Worm (Caenorhabditis elegans) whole organism, mixed stage, embryonic: ENCODE results near the gene rgs-5.

Experiments used
- ceh-39 ChIP-seq: fragments of 150-350 bp; optimal IDR thresholded peaks from 2 replicates; lab custom pipeline; 2014; ENCODE audit warnings: missing biosample characterization, missing genetic modification characterization
- ces-1 ChIP-seq: fragments of 150-350 bp; optimal IDR thresholded peaks from 2 replicates; lab custom pipeline; 2014; ENCODE audit warnings: missing biosample characterization, missing genetic modification reagents, missing genetic modification characterization
- elt-1 ChIP-seq: sonication (generic microtip); optimal IDR thresholded peaks from 2 replicates; lab custom pipeline; 2017; ENCODE audit warnings: missing genetic modification characterization, mild to moderate bottlenecking, missing compliant biosample characterization, antibody characterized with exemption, moderate library complexity, borderline replicate concordance; ENCODE audit not compliant: insufficient read depth
- elt-3 ChIP-seq: fragments of 150-350 bp; optimal IDR thresholded peaks from 2 replicates; lab custom pipeline; 2014; ENCODE audit warnings: missing biosample characterization, missing genetic modification characterization
- lin-13 ChIP-seq: fragments of 150-350 bp; optimal IDR thresholded peaks from 2 replicates; lab custom pipeline; 2014; ENCODE audit warnings: missing biosample characterization, missing genetic modification characterization
- mep-1 ChIP-seq: fragments of 150-350 bp; optimal IDR thresholded peaks from 2 replicates; lab custom pipeline; 2017; ENCODE audit warnings: missing biosample characterization, missing genetic modification reagents, missing genetic modification characterization, inconsistent platforms
- nhr-237 ChIP-seq: fragments of 150-350 bp; optimal IDR thresholded peaks from 2 replicates; lab custom pipeline; 2014; ENCODE audit warnings: missing biosample characterization, missing genetic modification characterization
- pha-4 ChIP-seq: fragments of 150-350 bp; optimal IDR thresholded peaks from 2 replicates; lab custom pipeline; 2018; ENCODE audit warnings: missing biosample characterization, missing genetic modification reagents, missing genetic modification characterization
- snpc-4 ChIP-seq: fragments of 150-350 bp; optimal IDR thresholded peaks from 2 replicates; lab custom pipeline; 2014; ENCODE audit warnings: missing biosample characterization, missing genetic modification characterization
- tbx-8 ChIP-seq: fragments of 200-800 bp; sonication (Bioruptor generic); optimal IDR thresholded peaks from 2 replicates; lab custom pipeline; 2018; ENCODE audit warnings: mild to moderate bottlenecking, missing genetic modification characterization, moderate library complexity, missing compliant biosample characterization
- unc-39 ChIP-seq: fragments of 150-350 bp; optimal IDR thresholded peaks from 2 replicates; lab custom pipeline; 2014; ENCODE audit warnings: missing biosample characterization, missing genetic modification characterization
- ztf-11 ChIP-seq: fragments of 150-350 bp; optimal IDR thresholded peaks from 2 replicates; lab custom pipeline; 2014; ENCODE audit warnings: missing biosample characterization, missing genetic modification characterization

- TF ChIP-seq mep-1 (tag; lab: Kevin White, UChicago) (no peak), nhr-237 (no peak), ceh-39 (tag; lab: Kevin White, UChicago) (no peak), unc-39 (tag; lab: Kevin White, UChicago) (no peak), elt-3 (no peak), lin-13 (tag; lab: Kevin White, UChicago) (no peak), elt-1 (no peak), ztf-11 (no peak), tbx-8 (GFP tag; lab: Kevin White, UChicago) (no peak), snpc-4 (tag; lab: Kevin White, UChicago) (no peak), ces-1 (no peak), pha-4 (tag; lab: Kevin White, UChicago) (no peak)
Observed at ce11 chrIII:5747185-5747584, 48.8 kb downstream of the rgs-5 start, which contains the start of gene B0244.4.
